Worm (Caenorhabditis elegans) whole organism, L3 larva: ENCODE results near the gene F09E5.7.

Experiments
- R02D3.7 ChIP-seq: fragments of 150-350 bp; optimal IDR thresholded peaks from 2 replicates; lab custom pipeline; 2014; ENCODE audit warnings: missing biosample characterization, missing genetic modification characterization
- ZK546.5 ChIP-seq: sonication (generic microtip); optimal IDR thresholded peaks from 2 replicates; lab custom pipeline; 2017; ENCODE audit warnings: missing biosample characterization, missing genetic modification characterization
- aly-2 ChIP-seq: fragments of 150-350 bp; optimal IDR thresholded peaks from 2 replicates; lab custom pipeline; 2014; ENCODE audit warnings: missing biosample characterization, missing genetic modification characterization
- ama-1 ChIP-seq: fragments of 150-350 bp; optimal IDR thresholded peaks from 2 replicates; lab custom pipeline; 2018
- ceh-28 ChIP-seq: fragments of 150-350 bp; optimal IDR thresholded peaks from 2 replicates; lab custom pipeline; 2014; ENCODE audit warnings: missing biosample characterization, missing genetic modification reagents, missing genetic modification characterization
- egl-27 ChIP-seq: sonication (generic microtip); optimal IDR thresholded peaks from 4 replicates; lab custom pipeline; 2017; ENCODE audit warnings: missing biosample characterization, missing genetic modification reagents, missing genetic modification characterization
- egl-5 ChIP-seq: fragments of 150-350 bp; optimal IDR thresholded peaks from 2 replicates; lab custom pipeline; 2017; ENCODE audit warnings: missing biosample characterization, missing genetic modification reagents, missing genetic modification characterization, inconsistent platforms
- elt-1 ChIP-seq: fragments of 150-350 bp; optimal IDR thresholded peaks from 2 replicates; lab custom pipeline; 2014; ENCODE audit warnings: missing biosample characterization, missing genetic modification characterization
- elt-2 ChIP-seq: sonication (generic microtip); optimal IDR thresholded peaks from 2 replicates; lab custom pipeline; 2016; ENCODE audit warnings: missing genetic modification reagents, mild to moderate bottlenecking, missing genetic modification characterization, missing compliant biosample characterization
- elt-3 ChIP-seq, 3 experiments: fragments of 150-350 bp in 1 of 3; sonication (generic microtip) in 2 of 3; optimal IDR thresholded peaks; 2 replicates in 2 of 3; 4 replicates in 1 of 3; lab custom pipeline; 2014 to 2017; ENCODE audit warnings: missing biosample characterization in 3 of 3, missing genetic modification characterization in 3 of 3
- eor-1 ChIP-seq, 2 experiments: fragments of 150-350 bp; optimal IDR thresholded peaks; 2 replicates each; lab custom pipeline; 2014 to 2018; ENCODE audit warnings: missing biosample characterization in 2 of 2, missing genetic modification characterization in 2 of 2
- fkh-10 ChIP-seq: sonication (generic microtip); optimal IDR thresholded peaks from 2 replicates; lab custom pipeline; 2017; ENCODE audit warnings: missing biosample characterization, missing genetic modification reagents, missing genetic modification characterization
- fkh-2 ChIP-seq: fragments of 150-350 bp; optimal IDR thresholded peaks from 2 replicates; lab custom pipeline; 2014; ENCODE audit warnings: missing biosample characterization, missing genetic modification reagents, missing genetic modification characterization
- fos-1 ChIP-seq: fragments of 150-350 bp; optimal IDR thresholded peaks from 2 replicates; lab custom pipeline; 2014; ENCODE audit warnings: missing biosample characterization, missing genetic modification characterization
- hmg-11 ChIP-seq: sonication (generic microtip); optimal IDR thresholded peaks from 2 replicates; lab custom pipeline; 2016; ENCODE audit warnings: missing genetic modification characterization, missing compliant biosample characterization
- jun-1 ChIP-seq: fragments of 150-350 bp; optimal IDR thresholded peaks from 2 replicates; lab custom pipeline; 2014; ENCODE audit warnings: missing biosample characterization, missing genetic modification reagents, missing genetic modification characterization
- lin-15B ChIP-seq: fragments of 150-350 bp; optimal IDR thresholded peaks from 2 replicates; lab custom pipeline; 2014; ENCODE audit warnings: missing biosample characterization, missing genetic modification characterization
- lin-39 ChIP-seq: fragments of 150-350 bp; optimal IDR thresholded peaks from 2 replicates; lab custom pipeline; 2018; ENCODE audit warnings: missing biosample characterization, missing genetic modification reagents, missing genetic modification characterization
- lsy-12 ChIP-seq: sonication (generic microtip); optimal IDR thresholded peaks from 2 replicates; lab custom pipeline; 2016; ENCODE audit warnings: mild to moderate bottlenecking, missing genetic modification characterization, missing compliant biosample characterization
- mdl-1 ChIP-seq: fragments of 150-350 bp; optimal IDR thresholded peaks from 2 replicates; lab custom pipeline; 2014; ENCODE audit warnings: missing biosample characterization, missing genetic modification characterization
- mml-1 ChIP-seq: fragments of 150-350 bp; sonication (generic microtip); optimal IDR thresholded peaks from 3 replicates; lab custom pipeline; 2014; ENCODE audit warnings: missing biosample characterization, missing genetic modification characterization
- nfya-1 ChIP-seq: sonication (generic microtip); optimal IDR thresholded peaks from 2 replicates; lab custom pipeline; 2017; ENCODE audit warnings: missing genetic modification characterization, mild to moderate bottlenecking, missing compliant biosample characterization, antibody characterized with exemption, moderate library complexity; ENCODE audit not compliant: insufficient read depth
- nhr-11 ChIP-seq: fragments of 150-350 bp; optimal IDR thresholded peaks from 2 replicates; lab custom pipeline; 2014; ENCODE audit warnings: missing biosample characterization, missing genetic modification characterization
- nhr-12 ChIP-seq: fragments of 150-350 bp; optimal IDR thresholded peaks from 2 replicates; lab custom pipeline; 2014; ENCODE audit warnings: missing biosample characterization, missing genetic modification characterization
- nhr-23 ChIP-seq: fragments of 150-350 bp; optimal IDR thresholded peaks from 2 replicates; lab custom pipeline; 2014; ENCODE audit warnings: missing biosample characterization, missing genetic modification reagents, missing genetic modification characterization
- nhr-25 ChIP-seq: sonication (generic microtip); optimal IDR thresholded peaks from 2 replicates; lab custom pipeline; 2017; ENCODE audit warnings: missing biosample characterization, missing genetic modification characterization
- nhr-43 ChIP-seq: sonication (generic microtip); optimal IDR thresholded peaks from 2 replicates; lab custom pipeline; 2016; ENCODE audit warnings: mild to moderate bottlenecking, missing genetic modification characterization, missing compliant biosample characterization; ENCODE audit not compliant: poor library complexity, severe bottlenecking
- nhr-67 ChIP-seq: fragments of 150-350 bp; optimal IDR thresholded peaks from 2 replicates; lab custom pipeline; 2014; ENCODE audit warnings: missing biosample characterization, missing genetic modification characterization
- nhr-77 ChIP-seq: fragments of 150-350 bp; optimal IDR thresholded peaks from 2 replicates; lab custom pipeline; 2014; ENCODE audit warnings: missing biosample characterization, missing genetic modification characterization
- pha-4 ChIP-seq: fragments of 150-350 bp; optimal IDR thresholded peaks from 2 replicates; lab custom pipeline; 2014; ENCODE audit warnings: missing biosample characterization, missing genetic modification reagents, missing genetic modification characterization
- pqm-1 ChIP-seq: fragments of 150-350 bp; optimal IDR thresholded peaks from 2 replicates; lab custom pipeline; 2017; ENCODE audit warnings: missing biosample characterization, missing genetic modification characterization, inconsistent platforms
- skn-1 ChIP-seq: fragments of 150-350 bp; optimal IDR thresholded peaks from 2 replicates; lab custom pipeline; 2014; ENCODE audit warnings: missing biosample characterization, missing genetic modification characterization
- snpc-4 ChIP-seq: fragments of 150-350 bp; optimal IDR thresholded peaks from 2 replicates; lab custom pipeline; 2014; ENCODE audit warnings: missing biosample characterization, missing genetic modification characterization
- tbx-2 ChIP-seq: sonication (generic microtip); optimal IDR thresholded peaks from 2 replicates; lab custom pipeline; 2016; ENCODE audit warnings: mild to moderate bottlenecking, missing genetic modification characterization, missing compliant biosample characterization
- unc-39 ChIP-seq: sonication (generic microtip); optimal IDR thresholded peaks from 4 replicates; lab custom pipeline; 2017; ENCODE audit warnings: missing biosample characterization, missing genetic modification characterization
- unc-62 ChIP-seq: fragments of 150-350 bp; sonication (generic microtip); optimal IDR thresholded peaks from 4 replicates; lab custom pipeline; 2014; ENCODE audit warnings: missing biosample characterization, missing genetic modification reagents, missing genetic modification characterization
- zag-1 ChIP-seq: fragments of 150-350 bp; optimal IDR thresholded peaks from 2 replicates; lab custom pipeline; 2014; ENCODE audit warnings: missing biosample characterization, missing genetic modification characterization
- ztf-4 ChIP-seq: fragments of 150-350 bp; optimal IDR thresholded peaks from 2 replicates; lab custom pipeline; 2014; ENCODE audit warnings: missing biosample characterization, missing genetic modification characterization

The F09E5.7 gene

DNA sequence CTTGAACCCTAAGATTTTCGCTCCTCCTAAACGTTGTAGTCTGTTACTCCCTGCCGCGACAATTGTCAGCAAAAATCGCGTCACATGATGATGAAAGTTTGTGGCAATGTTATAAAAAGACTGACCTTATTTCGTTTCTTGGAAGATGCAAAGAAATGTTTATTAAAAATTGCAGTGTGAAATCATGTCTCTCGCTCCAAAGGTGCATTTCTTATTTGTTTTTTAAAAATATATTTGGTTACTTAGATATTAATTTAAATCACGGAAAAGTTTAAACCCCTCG, 26.3 kb downstream of the F09E5.7 start:
- peak; percentile 9 for TF ChIP-seq nhr-23 (tag; lab: Kevin White, UChicago)
- TF ChIP-seq zag-1 (tag; lab: Kevin White, UChicago): no peak
- TF ChIP-seq unc-62 (GFP tag; lab: Kevin White, UChicago): no peak
- no peak for TF ChIP-seq mml-1
- no peak for TF ChIP-seq fkh-2
- peak; percentile 82 for TF ChIP-seq skn-1
- TF ChIP-seq fos-1: no peak
- TF ChIP-seq lsy-12 (tag; lab: Kevin White, UChicago): no peak
- TF ChIP-seq nhr-43 (tag; lab: Kevin White, UChicago): peak; percentile 5
- TF ChIP-seq nhr-25: peak; percentile 68
- no peak for TF ChIP-seq lin-15B (tag; lab: Kevin White, UChicago)
- no peak for TF ChIP-seq ama-1 (lab: Kevin White, UChicago)

ce11 chrII:5379614-5380077, 27.7 kb downstream of the F09E5.7 start, which contains the start of gene pkc-3:
Gene pkc-3 (plus strand): TSS chrII:5380027.
- TF ChIP-seq snpc-4 (tag; lab: Kevin White, UChicago) (peak; percentile 18), nhr-43 (tag; lab: Kevin White, UChicago) (peak; percentile 51), pqm-1 (tag; lab: Kevin White, UChicago) (peak; percentile 50), nhr-12 (tag; lab: Kevin White, UChicago) (no peak), ama-1 (lab: Kevin White, UChicago) (peak; percentile 96), lin-15B (tag; lab: Kevin White, UChicago) (peak; percentile 75), elt-2 (tag; lab: Kevin White, UChicago) (peak; percentile 85), pha-4 (tag; lab: Kevin White, UChicago) (peak; percentile 94), ZK546.5 (no peak), R02D3.7 (peak; percentile 7), jun-1 (tag; lab: Kevin White, UChicago) (peak; percentile 77), elt-3 (tag; optimal IDR thresholded peaks at IDR 0.05; lab: Kevin White, UChicago) (peak in 2 of 3 experiments; percentile 17 to 30), nhr-25 (peak; percentile 98), nhr-67 (tag; lab: Kevin White, UChicago) (no peak), nhr-77 (tag; lab: Kevin White, UChicago) (no peak), ceh-28 (peak; percentile 37), mml-1 (no peak), nhr-11 (tag; lab: Kevin White, UChicago) (no peak), aly-2 (tag; lab: Kevin White, UChicago) (no peak), fkh-10 (no peak), ztf-4 (tag; lab: Kevin White, UChicago) (peak; percentile 26), tbx-2 (tag; lab: Kevin White, UChicago) (peak; percentile 45), egl-27 (tag; lab: Kevin White, UChicago) (no peak), unc-39 (no peak), nfya-1 (tag; lab: Kevin White, UChicago) (peak; percentile 53), eor-1 (tag; optimal IDR thresholded peaks at IDR 0.05; lab: Kevin White, UChicago) (no peak), hmg-11 (peak; percentile 81), elt-1 (tag; lab: Kevin White, UChicago) (no peak), fos-1 (peak; percentile 80), fkh-2 (no peak), nhr-23 (tag; lab: Kevin White, UChicago) (peak; percentile 89), lsy-12 (tag; lab: Kevin White, UChicago) (no peak), mdl-1 (no peak), lin-39 (tag; lab: Kevin White, UChicago) (no peak), unc-62 (GFP tag; lab: Kevin White, UChicago) (no peak)

- TF ChIP-seq unc-62 (GFP tag; lab: Kevin White, UChicago) (no peak), nhr-23 (tag; lab: Kevin White, UChicago) (peak; percentile 0), eor-1 (tag; optimal IDR thresholded peaks at IDR 0.05; lab: Kevin White, UChicago) (no peak), nhr-43 (tag; lab: Kevin White, UChicago) (peak; percentile 8)
Observed at ce11 chrII:5384282-5384681, 32.4 kb downstream of the F09E5.7 start.

ce11 chrII:5387217-5387616, 35.3 kb downstream of the F09E5.7 start, which contains the start of gene ccpp-6:
Gene ccpp-6 (minus strand): TSS chrII:5387317.
- TF ChIP-seq egl-5 (tag; lab: Kevin White, UChicago) (no peak), skn-1 (no peak), pqm-1 (tag; lab: Kevin White, UChicago) (no peak), nhr-12 (tag; lab: Kevin White, UChicago) (no peak), elt-2 (tag; lab: Kevin White, UChicago) (peak; percentile 3)
